Worm (Caenorhabditis elegans): ENCODE data around the gene srw-83.

DNA sequence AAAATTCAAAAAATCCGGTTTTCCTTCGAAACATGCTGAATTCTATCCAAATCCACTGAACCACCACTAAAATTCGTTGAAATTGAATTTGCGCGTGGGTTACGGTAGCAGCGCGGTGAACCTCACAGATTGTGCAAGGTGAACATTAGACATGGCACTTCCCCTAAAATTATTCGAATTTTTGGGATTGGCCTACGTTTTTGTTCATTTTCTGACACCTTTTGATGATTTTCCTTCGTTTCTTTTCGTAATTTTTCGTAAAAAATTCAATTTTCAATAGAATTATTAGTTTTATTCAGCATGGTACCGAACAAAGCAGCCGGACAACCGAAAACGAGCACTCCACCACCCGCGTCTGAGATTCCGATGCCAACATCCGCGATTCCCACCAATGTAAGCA, 11.7 kb downstream of the srw-83 start, which contains the start of gene ZK262.8:
- TF ChIP-seq snpc-4 (tag; optimal IDR thresholded peaks at IDR 0.05) (no peak), unc-39 (tag; optimal IDR thresholded peaks at IDR 0.05) (no peak), nhr-28 (tag; optimal IDR thresholded peaks at IDR 0.05) (no peak), sptf-1 (tag; optimal IDR thresholded peaks at IDR 0.05) (no peak), nhr-237 (tag; optimal IDR thresholded peaks at IDR 0.05) (no peak), mab-5 (tag; optimal IDR thresholded peaks at IDR 0.05) (no peak), elt-3 (tag; optimal IDR thresholded peaks at IDR 0.05) (no peak), pha-4 (tag; optimal IDR thresholded peaks at IDR 0.05) (no peak), ztf-11 (tag; optimal IDR thresholded peaks at IDR 0.05) (no peak), ces-1 (GFP tag; optimal IDR thresholded peaks at IDR 0.05) (no peak), bed-3 (GFP tag; optimal IDR thresholded peaks at IDR 0.05) (no peak)

Data from whole organism, mixed stage, embryonic.